Worm (Caenorhabditis elegans) whole organism, L1 larva: ENCODE results near the gene F42A10.9.
A peak's percentile ranks its signal among the peaks of the same experiment; 100 is the strongest.

Experiments used
- C04F5.9 ChIP-seq: sonication (generic microtip); optimal IDR thresholded peaks from 2 replicates; lab custom pipeline; 2016; ENCODE audit warnings: missing genetic modification characterization, missing compliant biosample characterization
- C16A3.4 ChIP-seq: fragments of 150-350 bp; optimal IDR thresholded peaks from 2 replicates; lab custom pipeline; 2014; ENCODE audit warnings: missing biosample characterization, missing genetic modification characterization
- ama-1 ChIP-seq: fragments of 150-350 bp; optimal IDR thresholded peaks from 2 replicates; lab custom pipeline; 2014
- ceh-82 ChIP-seq, 3 experiments: fragments of 150-350 bp in 1 of 3; sonication (generic microtip) in 2 of 3; optimal IDR thresholded peaks; 2 replicates each; lab custom pipeline; 2014 to 2017; ENCODE audit warnings: missing biosample characterization in 3 of 3, missing genetic modification characterization in 3 of 3
- ceh-88 ChIP-seq: fragments of 200-800 bp; sonication (Bioruptor generic); IDR thresholded peaks from 2 replicates; pipeline ENCODE4 v1.3.6; 2022; ENCODE audit warnings: missing genetic modification characterization, missing compliant biosample characterization
- ceh-90 ChIP-seq: sonication (generic microtip); optimal IDR thresholded peaks from 2 replicates; lab custom pipeline; 2016; ENCODE audit warnings: missing genetic modification characterization, missing compliant biosample characterization
- dpl-1 ChIP-seq, 3 experiments: fragments of 150-350 bp in 2 of 3; sonication (generic microtip) in 1 of 3; optimal IDR thresholded peaks; 2 replicates each; lab custom pipeline; 2014 to 2017; ENCODE audit warnings: missing biosample characterization in 3 of 3, missing genetic modification characterization in 3 of 3, missing genetic modification reagents in 3 of 3
- efl-1 ChIP-seq, 4 experiments: fragments of 150-350 bp; optimal IDR thresholded peaks in 3 of 4; peaks in 1 of 4; 1 replicate in 1 of 4; 2 replicates in 3 of 4; lab custom pipeline; 2014; ENCODE audit warnings: missing biosample characterization in 2 of 4, missing genetic modification characterization in 2 of 4, missing genetic modification reagents in 2 of 4
- efl-3 ChIP-seq: fragments of 200-800 bp; sonication (Bioruptor generic); optimal IDR thresholded peaks from 2 replicates; lab custom pipeline; 2018; ENCODE audit warnings: mild to moderate bottlenecking, missing genetic modification characterization, missing compliant biosample characterization
- egl-27 ChIP-seq, 2 experiments: fragments of 150-350 bp in 1 of 2; sonication (generic microtip); optimal IDR thresholded peaks; 3 replicates each; lab custom pipeline; 2017 to 2018; ENCODE audit warnings: missing biosample characterization in 2 of 2, missing genetic modification characterization in 2 of 2, missing genetic modification reagents in 2 of 2
- fkh-10 ChIP-seq: sonication (generic microtip); optimal IDR thresholded peaks from 2 replicates; lab custom pipeline; 2017; ENCODE audit warnings: missing biosample characterization, missing genetic modification reagents, missing genetic modification characterization
- fkh-4 ChIP-seq: sonication (generic microtip); optimal IDR thresholded peaks from 2 replicates; lab custom pipeline; 2016; ENCODE audit warnings: missing compliant biosample characterization, missing genetic modification characterization, borderline replicate concordance
- fkh-8 ChIP-seq: sonication (generic microtip); optimal IDR thresholded peaks from 2 replicates; lab custom pipeline; 2016; ENCODE audit warnings: mild to moderate bottlenecking, missing genetic modification characterization, missing compliant biosample characterization
- hlh-4 ChIP-seq: sonication (generic microtip); optimal IDR thresholded peaks from 2 replicates; lab custom pipeline; 2016; ENCODE audit warnings: mild to moderate bottlenecking, missing genetic modification characterization, missing compliant biosample characterization
- irx-1 ChIP-seq: sonication (generic microtip); optimal IDR thresholded peaks from 2 replicates; lab custom pipeline; 2016; ENCODE audit warnings: missing genetic modification characterization, missing compliant biosample characterization
- lin-13 ChIP-seq: fragments of 150-350 bp; optimal IDR thresholded peaks from 2 replicates; lab custom pipeline; 2014; ENCODE audit warnings: missing biosample characterization, missing genetic modification reagents, missing genetic modification characterization
- lin-14 ChIP-seq: fragments of 200-800 bp; sonication (Bioruptor generic); optimal IDR thresholded peaks from 2 replicates; lab custom pipeline; 2018; ENCODE audit warnings: mild to moderate bottlenecking, missing genetic modification characterization, moderate library complexity, missing compliant biosample characterization
- lin-15B ChIP-seq: fragments of 150-350 bp; sonication (generic microtip); optimal IDR thresholded peaks from 3 replicates; lab custom pipeline; 2014; ENCODE audit warnings: missing biosample characterization, missing genetic modification characterization
- lin-35 ChIP-seq, 2 experiments: fragments of 150-350 bp; optimal IDR thresholded peaks; 2 replicates each; lab custom pipeline; 2014; ENCODE audit warnings: missing biosample characterization in 2 of 2, missing genetic modification characterization in 2 of 2, missing genetic modification reagents in 2 of 2
- lir-3 ChIP-seq: sonication (generic microtip); optimal IDR thresholded peaks from 2 replicates; lab custom pipeline; 2016; ENCODE audit warnings: mild to moderate bottlenecking, missing genetic modification characterization, moderate library complexity, missing compliant biosample characterization; ENCODE audit not compliant: poor library complexity
- lsy-2 ChIP-seq, 2 experiments: fragments of 150-350 bp; optimal IDR thresholded peaks; 2 replicates each; lab custom pipeline; 2014; ENCODE audit warnings: missing biosample characterization in 2 of 2, missing genetic modification characterization in 2 of 2
- mab-9 ChIP-seq: fragments of 200-800 bp; sonication (Bioruptor generic); IDR thresholded peaks from 2 replicates; pipeline ENCODE4 v1.3.6; 2022; ENCODE audit warnings: missing genetic modification reagents, missing genetic modification characterization, missing compliant biosample characterization
- mef-2 ChIP-seq: fragments of 150-350 bp; optimal IDR thresholded peaks from 2 replicates; lab custom pipeline; 2014; ENCODE audit warnings: missing biosample characterization, missing genetic modification characterization
- mep-1 ChIP-seq: fragments of 150-350 bp; optimal IDR thresholded peaks from 2 replicates; lab custom pipeline; 2014; ENCODE audit warnings: missing biosample characterization, missing genetic modification characterization
- nhr-11 ChIP-seq: fragments of 150-350 bp; optimal IDR thresholded peaks from 2 replicates; lab custom pipeline; 2014; ENCODE audit warnings: missing biosample characterization, missing genetic modification characterization
- nhr-12 ChIP-seq: sonication (generic microtip); optimal IDR thresholded peaks from 2 replicates; lab custom pipeline; 2017; ENCODE audit warnings: missing biosample characterization, missing genetic modification characterization
- nhr-237 ChIP-seq: fragments of 150-350 bp; optimal IDR thresholded peaks from 2 replicates; lab custom pipeline; 2014; ENCODE audit warnings: missing biosample characterization, missing genetic modification characterization
- nhr-47 ChIP-seq: sonication (generic microtip); optimal IDR thresholded peaks from 2 replicates; lab custom pipeline; 2016; ENCODE audit warnings: mild to moderate bottlenecking, missing genetic modification characterization, moderate library complexity, missing compliant biosample characterization
- nhr-71 ChIP-seq: sonication (generic microtip); optimal IDR thresholded peaks from 2 replicates; lab custom pipeline; 2016; ENCODE audit warnings: mild to moderate bottlenecking, missing genetic modification characterization, moderate library complexity, missing compliant biosample characterization
- nhr-77 ChIP-seq: fragments of 150-350 bp; optimal IDR thresholded peaks from 2 replicates; lab custom pipeline; 2014; ENCODE audit warnings: missing biosample characterization, missing genetic modification characterization
- nhr-84 ChIP-seq: sonication (generic microtip); optimal IDR thresholded peaks from 2 replicates; lab custom pipeline; 2017; ENCODE audit warnings: missing biosample characterization, missing genetic modification characterization
- nhr-90 ChIP-seq: sonication (generic microtip); optimal IDR thresholded peaks from 2 replicates; lab custom pipeline; 2016; ENCODE audit warnings: mild to moderate bottlenecking, missing genetic modification characterization, missing compliant biosample characterization; ENCODE audit not compliant: poor library complexity
- pag-3 ChIP-seq: sonication (generic microtip); optimal IDR thresholded peaks from 2 replicates; lab custom pipeline; 2017; ENCODE audit warnings: missing genetic modification characterization, mild to moderate bottlenecking, missing compliant biosample characterization, antibody characterized with exemption, borderline replicate concordance; ENCODE audit not compliant: insufficient read depth
- pax-3 ChIP-seq: fragments of 200-800 bp; sonication (Bioruptor generic); optimal IDR thresholded peaks from 2 replicates; lab custom pipeline; 2018; ENCODE audit warnings: mild to moderate bottlenecking, missing genetic modification characterization, moderate library complexity, missing compliant biosample characterization
- rnt-1 ChIP-seq: sonication (generic microtip); optimal IDR thresholded peaks from 2 replicates; lab custom pipeline; 2016; ENCODE audit warnings: mild to moderate bottlenecking, missing genetic modification characterization, moderate library complexity, missing compliant biosample characterization
- snu-23 ChIP-seq: sonication (generic microtip); optimal IDR thresholded peaks from 2 replicates; lab custom pipeline; 2016; ENCODE audit warnings: missing genetic modification characterization, missing compliant biosample characterization
- sox-4 ChIP-seq: sonication (generic microtip); optimal IDR thresholded peaks from 2 replicates; lab custom pipeline; 2016; ENCODE audit warnings: missing genetic modification characterization, missing compliant biosample characterization
- sptf-1 ChIP-seq: fragments of 150-350 bp; optimal IDR thresholded peaks from 2 replicates; lab custom pipeline; 2014; ENCODE audit warnings: missing biosample characterization, missing genetic modification characterization
- sup-37 ChIP-seq: fragments of 200-800 bp; sonication (Bioruptor generic); optimal IDR thresholded peaks from 2 replicates; lab custom pipeline; 2018; ENCODE audit warnings: mild to moderate bottlenecking, missing genetic modification characterization, missing compliant biosample characterization
- swsn-7 ChIP-seq: sonication (generic microtip); optimal IDR thresholded peaks from 2 replicates; lab custom pipeline; 2016; ENCODE audit warnings: missing genetic modification characterization, missing compliant biosample characterization
- tbx-2 ChIP-seq: sonication (generic microtip); optimal IDR thresholded peaks from 2 replicates; lab custom pipeline; 2016; ENCODE audit warnings: missing genetic modification characterization, missing compliant biosample characterization
- unc-130 ChIP-seq: fragments of 150-350 bp; optimal IDR thresholded peaks from 2 replicates; lab custom pipeline; 2017; ENCODE audit warnings: missing biosample characterization, missing genetic modification characterization, inconsistent platforms
- unc-30 ChIP-seq: sonication (generic microtip); optimal IDR thresholded peaks from 2 replicates; lab custom pipeline; 2017; ENCODE audit warnings: missing biosample characterization, missing genetic modification characterization
- unc-62 ChIP-seq: fragments of 150-350 bp; optimal IDR thresholded peaks from 2 replicates; lab custom pipeline; 2014; ENCODE audit warnings: missing biosample characterization, missing genetic modification reagents, missing genetic modification characterization
- xbp-1 ChIP-seq: sonication (generic microtip); optimal IDR thresholded peaks from 2 replicates; lab custom pipeline; 2016; ENCODE audit warnings: missing genetic modification characterization, missing compliant biosample characterization
- zag-1 ChIP-seq: fragments of 150-350 bp; optimal IDR thresholded peaks from 2 replicates; lab custom pipeline; 2014; ENCODE audit warnings: missing biosample characterization, missing genetic modification characterization
- zip-4 ChIP-seq: fragments of 200-800 bp; sonication (Bioruptor generic); optimal IDR thresholded peaks from 2 replicates; lab custom pipeline; 2018; ENCODE audit warnings: mild to moderate bottlenecking, missing genetic modification characterization, moderate library complexity, missing compliant biosample characterization
- ztf-4 ChIP-seq: fragments of 150-350 bp; optimal IDR thresholded peaks from 2 replicates; lab custom pipeline; 2014; ENCODE audit warnings: missing biosample characterization, missing genetic modification characterization

F42A10.9 gene

DNA sequence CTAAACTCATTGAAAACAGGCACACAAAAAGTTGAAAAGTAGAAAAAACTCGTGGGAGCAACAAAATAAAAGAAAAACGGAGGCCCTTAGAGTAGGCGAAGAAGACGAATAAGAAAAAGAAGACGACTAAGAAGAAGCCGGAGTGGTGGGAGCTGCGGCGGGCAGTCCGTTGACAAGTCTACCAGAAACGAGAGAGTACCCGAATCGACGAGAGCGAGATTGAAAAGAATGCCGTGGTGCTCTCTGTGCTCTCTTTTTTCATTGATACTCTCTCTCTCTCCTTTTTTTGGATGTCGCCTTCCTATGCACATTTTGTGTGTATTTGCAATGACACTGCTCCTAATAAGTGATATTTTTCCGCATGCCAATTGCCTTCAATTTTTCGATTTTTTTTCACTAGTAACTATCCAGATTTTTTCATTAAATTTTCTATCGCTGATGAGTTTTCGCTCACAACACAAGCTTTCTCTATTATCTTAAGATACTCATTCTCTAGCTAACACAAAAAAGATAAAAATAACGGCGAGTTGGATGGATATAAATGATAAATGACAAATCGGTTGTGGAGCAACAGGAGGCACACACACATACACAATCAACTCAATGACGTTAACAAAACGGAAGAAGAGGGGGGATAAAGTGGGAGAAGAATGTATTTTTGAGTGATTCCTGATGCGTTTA, 24.3 kb upstream of the F42A10.9 start (continued):
- no peak for TF ChIP-seq dpl-1 (GFP tag; optimal IDR thresholded peaks at IDR 0.05; lab: Kevin White, UChicago)

DNA sequence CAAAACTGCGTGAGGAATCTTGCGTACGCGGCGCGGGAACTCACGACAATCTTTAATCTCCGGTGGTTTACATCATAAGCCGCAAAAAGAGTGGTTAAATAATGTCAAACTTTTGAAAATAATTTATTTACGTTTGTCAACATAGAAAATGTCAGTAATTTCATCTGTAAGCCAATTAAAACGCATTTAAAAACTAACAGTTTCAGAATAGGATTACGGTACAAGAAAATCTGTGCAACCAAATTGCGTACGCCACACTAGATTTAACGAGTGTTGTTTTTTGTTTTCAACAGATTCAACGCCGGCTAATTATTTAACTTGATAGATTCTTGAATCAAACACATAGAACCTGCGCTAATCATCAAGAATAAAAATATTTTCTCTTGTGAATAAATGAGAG, 23.6 kb upstream of the F42A10.9 start:
- TF ChIP-seq hlh-4 (tag; lab: Kevin White, UChicago) (no peak), ztf-4 (no peak), sox-4 (tag; lab: Kevin White, UChicago) (no peak), nhr-12 (no peak), xbp-1 (tag; lab: Kevin White, UChicago) (no peak), unc-62 (no peak), C16A3.4 (tag; lab: Kevin White, UChicago) (no peak), nhr-90 (tag; lab: Kevin White, UChicago) (no peak)

DNA sequence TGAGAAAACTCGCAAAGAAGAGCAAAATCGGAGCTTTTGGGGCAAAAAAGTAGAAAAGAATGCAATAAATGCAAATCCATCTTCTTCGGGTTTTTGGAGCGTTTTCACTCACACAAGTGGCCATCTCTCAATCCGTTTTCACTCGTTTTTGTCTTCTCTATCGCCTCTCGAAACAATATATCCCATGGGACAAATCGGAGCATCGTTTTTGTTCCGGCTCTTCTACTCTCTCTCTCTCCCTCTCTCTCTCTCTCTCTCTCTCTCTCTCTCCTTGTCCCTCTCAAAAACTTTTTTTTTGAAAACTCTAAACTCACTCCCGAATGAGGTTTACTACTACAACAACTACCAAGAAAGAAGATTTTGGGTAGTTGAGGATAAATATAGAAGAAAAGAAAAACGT, 22.8 kb upstream of the F42A10.9 start:
- TF ChIP-seq lin-15B (tag; lab: Kevin White, UChicago) (no peak), nhr-47 (tag; lab: Kevin White, UChicago) (no peak), zip-4 (no peak), sup-37 (no peak), mef-2 (no peak), egl-27 (tag; optimal IDR thresholded peaks at IDR 0.05; lab: Kevin White, UChicago) (no peak), unc-30 (tag; lab: Kevin White, UChicago) (no peak), efl-1 (optimal IDR thresholded peaks at IDR 0.05; lab: Kevin White, UChicago) (peak in 1 of 2 experiments; percentile 6), efl-1 (GFP tag; optimal IDR thresholded peaks at IDR 0.05 in 1 of 2; lab: Kevin White, UChicago) (no peak), rnt-1 (tag; lab: Kevin White, UChicago) (peak; percentile 6), fkh-4 (no peak), pax-3 (tag; lab: Kevin White, UChicago) (no peak), lsy-2 (tag; optimal IDR thresholded peaks at IDR 0.05; lab: Kevin White, UChicago) (peak in 1 of 2 experiments; percentile 32), snu-23 (GFP tag; lab: Kevin White, UChicago) (peak; percentile 10), lin-14 (GFP tag; lab: Kevin White, UChicago) (peak; percentile 79), lin-13 (GFP tag; lab: Kevin White, UChicago) (no peak), nhr-84 (tag; lab: Kevin White, UChicago) (no peak), lin-35 (GFP tag; optimal IDR thresholded peaks at IDR 0.05; lab: Kevin White, UChicago) (no peak), irx-1 (tag; lab: Kevin White, UChicago) (no peak), nhr-77 (no peak), sptf-1 (tag; lab: Kevin White, UChicago) (no peak), lir-3 (no peak), ztf-4 (no peak), unc-130 (tag; lab: Kevin White, UChicago) (no peak), swsn-7 (tag; lab: Kevin White, UChicago) (no peak), nhr-11 (tag; lab: Kevin White, UChicago) (no peak), mep-1 (tag; lab: Kevin White, UChicago) (no peak), dpl-1 (GFP tag; optimal IDR thresholded peaks at IDR 0.05; lab: Kevin White, UChicago) (no peak), ceh-88 (no peak), ceh-90 (no peak), efl-3 (GFP tag; lab: Kevin White, UChicago) (no peak), tbx-2 (tag; lab: Kevin White, UChicago) (no peak), zag-1 (tag; lab: Kevin White, UChicago) (no peak), C04F5.9 (tag; lab: Kevin White, UChicago) (no peak), fkh-8 (tag; lab: Kevin White, UChicago) (no peak), ama-1 (lab: Kevin White, UChicago) (no peak), fkh-10 (GFP tag; lab: Kevin White, UChicago) (peak; percentile 50), xbp-1 (tag; lab: Kevin White, UChicago) (no peak), nhr-71 (tag; lab: Kevin White, UChicago) (peak; percentile 36), pag-3 (tag; lab: Kevin White, UChicago) (no peak), ceh-82 (tag; optimal IDR thresholded peaks at IDR 0.05; lab: Kevin White, UChicago) (no peak), nhr-237 (no peak), mab-9 (GFP tag; lab: Robert Waterston, UW) (peak; percentile 59; the same call in 1 of the 2 replicates)
